Worm (Caenorhabditis elegans) whole organism, L1 larva: Measurements from ENCODE around the gene Y66A7A.9.

Experiments
- C04F5.9 ChIP-seq: sonication (generic microtip); optimal IDR thresholded peaks from 2 replicates; lab custom pipeline; 2016; ENCODE audit warnings: missing genetic modification characterization, missing compliant biosample characterization
- C16A3.4 ChIP-seq: fragments of 150-350 bp; optimal IDR thresholded peaks from 2 replicates; lab custom pipeline; 2014; ENCODE audit warnings: missing biosample characterization, missing genetic modification characterization
- F16B12.6 ChIP-seq: fragments of 150-350 bp; optimal IDR thresholded peaks from 2 replicates; lab custom pipeline; 2014; ENCODE audit warnings: missing biosample characterization, missing genetic modification characterization
- alr-1 ChIP-seq: fragments of 200-800 bp; sonication (Bioruptor generic); optimal IDR thresholded peaks from 2 replicates; lab custom pipeline; 2018; ENCODE audit warnings: borderline replicate concordance, mild to moderate bottlenecking, missing genetic modification characterization, missing compliant biosample characterization
- ama-1 ChIP-seq: fragments of 150-350 bp; optimal IDR thresholded peaks from 2 replicates; lab custom pipeline; 2014
- blmp-1 ChIP-seq: fragments of 150-350 bp; optimal IDR thresholded peaks from 2 replicates; lab custom pipeline; 2014; ENCODE audit warnings: missing biosample characterization, missing genetic modification characterization
- ceh-63 ChIP-seq: fragments of 200-800 bp; sonication (Bioruptor generic); optimal IDR thresholded peaks from 2 replicates; lab custom pipeline; 2018; ENCODE audit warnings: mild to moderate bottlenecking, missing genetic modification characterization, missing compliant biosample characterization
- ceh-82 ChIP-seq, 3 experiments: fragments of 150-350 bp in 1 of 3; sonication (generic microtip) in 2 of 3; optimal IDR thresholded peaks; 2 replicates each; lab custom pipeline; 2014 to 2017; ENCODE audit warnings: missing biosample characterization in 3 of 3, missing genetic modification characterization in 3 of 3
- ces-1 ChIP-seq: fragments of 150-350 bp; optimal IDR thresholded peaks from 2 replicates; lab custom pipeline; 2014; ENCODE audit warnings: missing biosample characterization, missing genetic modification reagents, missing genetic modification characterization
- dpl-1 ChIP-seq, 3 experiments: fragments of 150-350 bp in 2 of 3; sonication (generic microtip) in 1 of 3; optimal IDR thresholded peaks; 2 replicates each; lab custom pipeline; 2014 to 2017; ENCODE audit warnings: missing biosample characterization in 3 of 3, missing genetic modification characterization in 3 of 3, missing genetic modification reagents in 3 of 3
- efl-1 ChIP-seq, 4 experiments: fragments of 150-350 bp; optimal IDR thresholded peaks in 3 of 4; peaks in 1 of 4; 1 replicate in 1 of 4; 2 replicates in 3 of 4; lab custom pipeline; 2014; ENCODE audit warnings: missing biosample characterization in 2 of 4, missing genetic modification characterization in 2 of 4, missing genetic modification reagents in 2 of 4
- egl-27 ChIP-seq, 2 experiments: fragments of 150-350 bp in 1 of 2; sonication (generic microtip); optimal IDR thresholded peaks; 3 replicates each; lab custom pipeline; 2017 to 2018; ENCODE audit warnings: missing biosample characterization in 2 of 2, missing genetic modification characterization in 2 of 2, missing genetic modification reagents in 2 of 2
- elt-2 ChIP-seq: sonication (generic microtip); optimal IDR thresholded peaks from 2 replicates; lab custom pipeline; 2016; ENCODE audit warnings: missing genetic modification characterization, mild to moderate bottlenecking, inconsistent platforms, missing compliant biosample characterization, missing genetic modification reagents
- elt-3 ChIP-seq, 6 experiments: fragments of 150-350 bp in 1 of 6; sonication (generic microtip); optimal IDR thresholded peaks; 2 replicates each; lab custom pipeline; 2017 to 2018; ENCODE audit warnings: missing biosample characterization in 6 of 6, missing genetic modification characterization in 6 of 6, inconsistent platforms in 1 of 6
- fkh-10 ChIP-seq: sonication (generic microtip); optimal IDR thresholded peaks from 2 replicates; lab custom pipeline; 2017; ENCODE audit warnings: missing biosample characterization, missing genetic modification reagents, missing genetic modification characterization
- fos-1 ChIP-seq: fragments of 150-350 bp; optimal IDR thresholded peaks from 2 replicates; lab custom pipeline; 2014; ENCODE audit warnings: missing biosample characterization, missing genetic modification characterization
- hlh-17 ChIP-seq: fragments of 200-800 bp; sonication (Bioruptor generic); optimal IDR thresholded peaks from 2 replicates; lab custom pipeline; 2018; ENCODE audit warnings: missing genetic modification characterization, mild to moderate bottlenecking, missing compliant biosample characterization, moderate library complexity, borderline replicate concordance
- irx-1 ChIP-seq: sonication (generic microtip); optimal IDR thresholded peaks from 2 replicates; lab custom pipeline; 2016; ENCODE audit warnings: missing genetic modification characterization, missing compliant biosample characterization
- lin-13 ChIP-seq: fragments of 150-350 bp; optimal IDR thresholded peaks from 2 replicates; lab custom pipeline; 2014; ENCODE audit warnings: missing biosample characterization, missing genetic modification reagents, missing genetic modification characterization
- lin-15B ChIP-seq: fragments of 150-350 bp; sonication (generic microtip); optimal IDR thresholded peaks from 3 replicates; lab custom pipeline; 2014; ENCODE audit warnings: missing biosample characterization, missing genetic modification characterization
- lin-35 ChIP-seq, 2 experiments: fragments of 150-350 bp; optimal IDR thresholded peaks; 2 replicates each; lab custom pipeline; 2014; ENCODE audit warnings: missing biosample characterization in 2 of 2, missing genetic modification characterization in 2 of 2, missing genetic modification reagents in 2 of 2
- lsy-2 ChIP-seq, 2 experiments: fragments of 150-350 bp; optimal IDR thresholded peaks; 2 replicates each; lab custom pipeline; 2014; ENCODE audit warnings: missing biosample characterization in 2 of 2, missing genetic modification characterization in 2 of 2
- mab-9 ChIP-seq: fragments of 200-800 bp; sonication (Bioruptor generic); IDR thresholded peaks from 2 replicates; pipeline ENCODE4 v1.3.6; 2022; ENCODE audit warnings: missing genetic modification reagents, missing genetic modification characterization, missing compliant biosample characterization
- mdl-1 ChIP-seq, 2 experiments: fragments of 150-350 bp; optimal IDR thresholded peaks; 2 replicates each; lab custom pipeline; 2014 to 2017; ENCODE audit warnings: missing biosample characterization in 2 of 2, missing genetic modification characterization in 2 of 2, inconsistent platforms in 1 of 2
- mep-1 ChIP-seq: fragments of 150-350 bp; optimal IDR thresholded peaks from 2 replicates; lab custom pipeline; 2014; ENCODE audit warnings: missing biosample characterization, missing genetic modification characterization
- nhr-19 ChIP-seq: fragments of 200-800 bp; sonication (Bioruptor generic); conservative IDR thresholded peaks from 2 replicates; pipeline ENCODE4 v1.3.6; 2022; ENCODE audit warnings: missing genetic modification characterization, missing compliant biosample characterization
- nhr-20 ChIP-seq: sonication (generic microtip); optimal IDR thresholded peaks from 2 replicates; lab custom pipeline; 2016; ENCODE audit warnings: mild to moderate bottlenecking, missing genetic modification characterization, missing compliant biosample characterization
- nhr-77 ChIP-seq: fragments of 150-350 bp; optimal IDR thresholded peaks from 2 replicates; lab custom pipeline; 2014; ENCODE audit warnings: missing biosample characterization, missing genetic modification characterization
- nhr-84 ChIP-seq: sonication (generic microtip); optimal IDR thresholded peaks from 2 replicates; lab custom pipeline; 2017; ENCODE audit warnings: missing biosample characterization, missing genetic modification characterization
- nhr-85 ChIP-seq: sonication (generic microtip); peaks from one replicate; lab custom pipeline; 2016; ENCODE audit warnings: missing genetic modification characterization, inconsistent platforms, missing compliant biosample characterization
- nhr-90 ChIP-seq: sonication (generic microtip); optimal IDR thresholded peaks from 2 replicates; lab custom pipeline; 2016; ENCODE audit warnings: mild to moderate bottlenecking, missing genetic modification characterization, missing compliant biosample characterization; ENCODE audit not compliant: poor library complexity
- pax-3 ChIP-seq: fragments of 200-800 bp; sonication (Bioruptor generic); optimal IDR thresholded peaks from 2 replicates; lab custom pipeline; 2018; ENCODE audit warnings: mild to moderate bottlenecking, missing genetic modification characterization, moderate library complexity, missing compliant biosample characterization
- pqm-1 ChIP-seq: sonication (generic microtip); optimal IDR thresholded peaks from 3 replicates; lab custom pipeline; 2017; ENCODE audit warnings: missing biosample characterization, missing genetic modification characterization
- rnt-1 ChIP-seq: sonication (generic microtip); optimal IDR thresholded peaks from 2 replicates; lab custom pipeline; 2016; ENCODE audit warnings: mild to moderate bottlenecking, missing genetic modification characterization, moderate library complexity, missing compliant biosample characterization
- skn-1 ChIP-seq: fragments of 150-350 bp; optimal IDR thresholded peaks from 2 replicates; lab custom pipeline; 2014; ENCODE audit warnings: missing biosample characterization, missing genetic modification characterization
- snpc-4 ChIP-seq: fragments of 150-350 bp; optimal IDR thresholded peaks from 2 replicates; lab custom pipeline; 2014; ENCODE audit warnings: missing biosample characterization, missing genetic modification characterization
- snu-23 ChIP-seq: sonication (generic microtip); optimal IDR thresholded peaks from 2 replicates; lab custom pipeline; 2016; ENCODE audit warnings: missing genetic modification characterization, missing compliant biosample characterization
- swsn-7 ChIP-seq: sonication (generic microtip); optimal IDR thresholded peaks from 2 replicates; lab custom pipeline; 2016; ENCODE audit warnings: missing genetic modification characterization, missing compliant biosample characterization
- tbx-2 ChIP-seq: sonication (generic microtip); optimal IDR thresholded peaks from 2 replicates; lab custom pipeline; 2016; ENCODE audit warnings: missing genetic modification characterization, missing compliant biosample characterization
- tlp-1 ChIP-seq: fragments of 150-350 bp; optimal IDR thresholded peaks from 2 replicates; lab custom pipeline; 2014; ENCODE audit warnings: missing biosample characterization, missing genetic modification characterization
- unc-130 ChIP-seq: fragments of 150-350 bp; optimal IDR thresholded peaks from 2 replicates; lab custom pipeline; 2017; ENCODE audit warnings: missing biosample characterization, missing genetic modification characterization, inconsistent platforms
- unc-62 ChIP-seq: fragments of 150-350 bp; optimal IDR thresholded peaks from 2 replicates; lab custom pipeline; 2014; ENCODE audit warnings: missing biosample characterization, missing genetic modification reagents, missing genetic modification characterization
- unc-86 ChIP-seq: sonication (generic microtip); optimal IDR thresholded peaks from 2 replicates; lab custom pipeline; 2016; ENCODE audit warnings: missing genetic modification characterization, missing compliant biosample characterization
- unc-98 ChIP-seq: fragments of 200-800 bp; sonication (Bioruptor generic); IDR thresholded peaks from 2 replicates; pipeline ENCODE4 v1.3.6; 2022; ENCODE audit warnings: missing genetic modification characterization, missing compliant biosample characterization
- vab-15 ChIP-seq: sonication (generic microtip); optimal IDR thresholded peaks from 2 replicates; lab custom pipeline; 2017; ENCODE audit warnings: missing genotype, mild to moderate bottlenecking, missing genetic modification characterization, missing compliant biosample characterization
- xbp-1 ChIP-seq: sonication (generic microtip); optimal IDR thresholded peaks from 2 replicates; lab custom pipeline; 2016; ENCODE audit warnings: missing genetic modification characterization, missing compliant biosample characterization
- ztf-4 ChIP-seq: fragments of 150-350 bp; optimal IDR thresholded peaks from 2 replicates; lab custom pipeline; 2014; ENCODE audit warnings: missing biosample characterization, missing genetic modification characterization

The Y66A7A.9 gene

ce11 chrIII:11565602-11566001, 46.7 kb downstream of the Y66A7A.9 start, which contains the start of gene Y66D12A.10:
Gene Y66D12A.10 (plus strand): TSS chrIII:11565874.
- TF ChIP-seq alr-1 (tag; lab: Kevin White, UChicago) (no peak), ceh-63 (no peak), lin-13 (GFP tag; lab: Kevin White, UChicago) (peak; percentile 32), ceh-82 (tag; optimal IDR thresholded peaks at IDR 0.05; lab: Kevin White, UChicago) (peak in 1 of 3 experiments; percentile 56), efl-1 (optimal IDR thresholded peaks at IDR 0.05; lab: Kevin White, UChicago) (peak; percentile 88 to 96), efl-1 (GFP tag; optimal IDR thresholded peaks at IDR 0.05 in 1 of 2; lab: Kevin White, UChicago) (peak; percentile 97 to 100), elt-3 (tag; optimal IDR thresholded peaks at IDR 0.05; lab: Kevin White, UChicago) (peak in 1 of 6 experiments; percentile 26), tbx-2 (peak; percentile 17), skn-1 (tag; lab: Kevin White, UChicago) (peak; percentile 62), unc-86 (tag; lab: Kevin White, UChicago) (peak; percentile 13), nhr-90 (tag; lab: Kevin White, UChicago) (peak; percentile 22), hlh-17 (GFP tag; lab: Kevin White, UChicago) (no peak), xbp-1 (tag; lab: Kevin White, UChicago) (peak; percentile 27), snu-23 (GFP tag; lab: Kevin White, UChicago) (peak; percentile 43), unc-98 (GFP tag; lab: Robert Waterston, UW) (no peak), C16A3.4 (tag; lab: Kevin White, UChicago) (peak; percentile 14), blmp-1 (tag; lab: Kevin White, UChicago) (peak; percentile 32), lsy-2 (tag; optimal IDR thresholded peaks at IDR 0.05; lab: Kevin White, UChicago) (peak; percentile 48 to 77), unc-130 (tag; lab: Kevin White, UChicago) (no peak), ztf-4 (tag; lab: Kevin White, UChicago) (no peak), snpc-4 (tag; lab: Kevin White, UChicago) (peak; percentile 10), mep-1 (tag; lab: Kevin White, UChicago) (peak; percentile 25), ces-1 (GFP tag; lab: Kevin White, UChicago) (no peak), vab-15 (tag; lab: Kevin White, UChicago) (no peak), nhr-77 (tag; lab: Kevin White, UChicago) (peak; percentile 33), rnt-1 (tag; lab: Kevin White, UChicago) (no peak), pqm-1 (tag; lab: Kevin White, UChicago) (no peak), fos-1 (tag; lab: Kevin White, UChicago) (no peak), mdl-1 (tag; optimal IDR thresholded peaks at IDR 0.05; lab: Kevin White, UChicago) (peak in 1 of 2 experiments; percentile 3), dpl-1 (GFP tag; optimal IDR thresholded peaks at IDR 0.05; lab: Kevin White, UChicago) (peak; percentile 91 to 96 (median 94)), swsn-7 (tag; lab: Kevin White, UChicago) (peak; percentile 19), elt-2 (tag; lab: Kevin White, UChicago) (no peak), lin-15B (peak; percentile 66), nhr-20 (no peak), nhr-19 (GFP tag; lab: Robert Waterston, UW) (0 out of 2 replicates have a peak, but pooled peaks have one; percentile 14), egl-27 (tag; optimal IDR thresholded peaks at IDR 0.05; lab: Kevin White, UChicago) (no peak), pax-3 (tag; lab: Kevin White, UChicago) (no peak), F16B12.6 (tag; lab: Kevin White, UChicago) (peak; percentile 41), unc-62 (no peak), nhr-85 (tag; lab: Kevin White, UChicago) (peak; percentile 41), lin-35 (GFP tag; optimal IDR thresholded peaks at IDR 0.05; lab: Kevin White, UChicago) (peak; percentile 96 to 99)

- TF ChIP-seq fkh-10 (GFP tag; lab: Kevin White, UChicago) (no peak), hlh-17 (GFP tag; lab: Kevin White, UChicago) (no peak), nhr-77 (tag; lab: Kevin White, UChicago) (no peak), snpc-4 (tag; lab: Kevin White, UChicago) (no peak), nhr-19 (GFP tag; lab: Robert Waterston, UW) (no peak), skn-1 (tag; lab: Kevin White, UChicago) (no peak), nhr-84 (tag; lab: Kevin White, UChicago) (no peak), tlp-1 (tag; lab: Kevin White, UChicago) (no peak), ama-1 (no peak), irx-1 (tag; lab: Kevin White, UChicago) (no peak), mep-1 (tag; lab: Kevin White, UChicago) (no peak), C04F5.9 (tag; lab: Kevin White, UChicago) (no peak), ceh-82 (tag; optimal IDR thresholded peaks at IDR 0.05; lab: Kevin White, UChicago) (no peak), pqm-1 (tag; lab: Kevin White, UChicago) (no peak), mab-9 (GFP tag; lab: Robert Waterston, UW) (no peak), unc-86 (tag; lab: Kevin White, UChicago) (no peak), xbp-1 (tag; lab: Kevin White, UChicago) (no peak), dpl-1 (GFP tag; optimal IDR thresholded peaks at IDR 0.05; lab: Kevin White, UChicago) (no peak), tbx-2 (no peak)
Measured at ce11 chrIII:11563417-11563949, 48.8 kb downstream of the Y66A7A.9 start, which contains the start of gene Y66D12A.11. Gene Y66D12A.11 (plus strand): TSS chrIII:11563467.
